In genomic region chr2L:13203437-13204137, dm6 we compare ENCODE assay signal across 5 fruit fly cellular contexts.
TF ChIP-seq lines count a peak whose summit lies in the region.

Pect (plus strand) TSS chr2L:13203762.

- TF ChIP-seq CTCF in whole organism, embryonic (GFP tag; optimal IDR thresholded peaks at IDR 0.05; lab: Kevin White, UChicago) = no peak

TF ChIP-seq in whole organism, adult, 20 proteins besides CTCF, POLR2A, EP300 and RAD21:
- TF ChIP-seq CG1620 (GFP tag; optimal IDR thresholded peaks at IDR 0.05; lab: Kevin White, UChicago) = peak; percentile 37
- TF ChIP-seq kay (GFP tag; lab: Kevin White, UChicago; ENCODE audit: borderline replicate concordance) = no peak
- no peak for TF ChIP-seq toe (GFP tag; optimal IDR thresholded peaks at IDR 0.05; lab: Kevin White, UChicago)
- TF ChIP-seq ovo (GFP tag; optimal IDR thresholded peaks at IDR 0.05; lab: Kevin White, UChicago) = no peak
- no peak for TF ChIP-seq Hr96 (GFP tag; optimal IDR thresholded peaks at IDR 0.05; lab: Kevin White, UChicago)
- peak; percentile 37 for TF ChIP-seq CG11617 (GFP tag; optimal IDR thresholded peaks at IDR 0.05; lab: Kevin White, UChicago)
- TF ChIP-seq CG7101 (tag; optimal IDR thresholded peaks at IDR 0.05; lab: Kevin White, UChicago) = peak; percentile 81
- peak; percentile 93 for TF ChIP-seq Mnt (GFP tag; optimal IDR thresholded peaks at IDR 0.05; lab: Kevin White, UChicago)
- no peak for TF ChIP-seq pad (GFP tag; optimal IDR thresholded peaks at IDR 0.05; lab: Kevin White, UChicago)
- TF ChIP-seq CG12768 (GFP tag; optimal IDR thresholded peaks at IDR 0.05; lab: Kevin White, UChicago) = peak; percentile 43
- peak; percentile 12 for TF ChIP-seq bab1 (GFP tag; optimal IDR thresholded peaks at IDR 0.05; lab: Kevin White, UChicago)
- TF ChIP-seq CG14711 (tag; optimal IDR thresholded peaks at IDR 0.05; lab: Kevin White, UChicago) = no peak
- TF ChIP-seq cic (GFP tag; optimal IDR thresholded peaks at IDR 0.05; lab: Kevin White, UChicago) = peak; percentile 93
- peak; percentile 74 for TF ChIP-seq CG33017 (tag; optimal IDR thresholded peaks at IDR 0.05; lab: Kevin White, UChicago)
- TF ChIP-seq Clk (GFP tag; optimal IDR thresholded peaks at IDR 0.05; lab: Kevin White, UChicago) = no peak
- TF ChIP-seq Crg-1 (GFP tag; optimal IDR thresholded peaks at IDR 0.05; lab: Kevin White, UChicago) = peak; percentile 35
- TF ChIP-seq tj (GFP tag; optimal IDR thresholded peaks at IDR 0.05; lab: Kevin White, UChicago) = peak; percentile 44

TF ChIP-seq in whole organism, embryonic, 481 proteins besides CTCF, POLR2A, EP300 and RAD21 (continues in another document):
- TF ChIP-seq org-1 (GFP tag; optimal IDR thresholded peaks at IDR 0.05; lab: Kevin White, UChicago) (no peak), CG34422 (GFP tag; IDR thresholded peaks at IDR 0.05; lab: Robert Waterston, UW) (peak; percentile 15; the same call in 1 of the 3 replicates), lov (optimal IDR thresholded peaks at IDR 0.05; lab: Kevin White, UChicago) (no peak), lov (GFP tag; IDR thresholded peaks at IDR 0.05; lab: Robert Waterston, UW) (peak; percentile 29; the same call in 1 of the 3 replicates), HHEX (GFP tag; optimal IDR thresholded peaks at IDR 0.05; lab: Kevin White, UChicago) (no peak), dati (GFP tag; IDR thresholded peaks at IDR 0.05; lab: Robert Waterston, UW) (no peak), Max (GFP tag; optimal IDR thresholded peaks at IDR 0.05; lab: Kevin White, UChicago) (no peak), Drgx (GFP tag; IDR thresholded peaks at IDR 0.05; lab: Robert Waterston, UW) (0 out of 2 replicates have a peak, but pooled peaks have one; percentile 9), dimm (GFP tag; IDR thresholded peaks at IDR 0.05; lab: Robert Waterston, UW) (no peak), salm (tag; optimal IDR thresholded peaks at IDR 0.05; lab: Kevin White, UChicago) (no peak), pum (GFP tag; optimal IDR thresholded peaks at IDR 0.05; lab: Kevin White, UChicago) (no peak), Hsf (GFP tag; optimal IDR thresholded peaks at IDR 0.05; lab: Kevin White, UChicago) (no peak), NK7.1 (GFP tag; optimal IDR thresholded peaks at IDR 0.05; lab: Kevin White, UChicago) (no peak), trh (GFP tag; optimal IDR thresholded peaks at IDR 0.05; lab: Kevin White, UChicago) (no peak), HLH3B (GFP tag; IDR thresholded peaks at IDR 0.05; lab: Robert Waterston, UW) (no peak; the same call in 1 of the 2 replicates), CG12104 (GFP tag; optimal IDR thresholded peaks at IDR 0.05; lab: Kevin White, UChicago) (peak; percentile 8), ssp (GFP tag; IDR thresholded peaks at IDR 0.05; lab: Robert Waterston, UW) (no peak), pzg (GFP tag; optimal IDR thresholded peaks at IDR 0.05; lab: Kevin White, UChicago) (peak; percentile 58), sob (GFP tag; IDR thresholded peaks at IDR 0.05; lab: Robert Waterston, UW) (peak; percentile 55; the same call in 1 of the 2 replicates)

TF ChIP-seq in whole organism, prepupa, 60 proteins besides CTCF, POLR2A, EP300 and RAD21 (continues in another document):
- TF ChIP-seq Lpt (GFP tag; optimal IDR thresholded peaks at IDR 0.05; lab: Kevin White, UChicago) (no peak), Ets96B (tag; optimal IDR thresholded peaks at IDR 0.05; lab: Kevin White, UChicago) (no peak), Eip75B (GFP tag; optimal IDR thresholded peaks at IDR 0.05; lab: Kevin White, UChicago) (no peak), topi (GFP tag; optimal IDR thresholded peaks at IDR 0.05; lab: Kevin White, UChicago) (no peak), eg (GFP tag; IDR thresholded peaks at IDR 0.05; lab: Robert Waterston, UW) (peak; percentile 37; the same call in 2 of the 3 replicates), CG7368 (GFP tag; optimal IDR thresholded peaks at IDR 0.05; lab: Kevin White, UChicago) (no peak), Smox (GFP tag; optimal IDR thresholded peaks at IDR 0.05; lab: Kevin White, UChicago) (no peak), cyc (GFP tag; optimal IDR thresholded peaks at IDR 0.05; lab: Kevin White, UChicago) (no peak), lz (GFP tag; optimal IDR thresholded peaks at IDR 0.05; lab: Kevin White, UChicago) (peak; percentile 31), Hr39 (GFP tag; optimal IDR thresholded peaks at IDR 0.05; lab: Kevin White, UChicago) (no peak), CG16779 (tag; optimal IDR thresholded peaks at IDR 0.05; lab: Kevin White, UChicago) (no peak), salr (GFP tag; optimal IDR thresholded peaks at IDR 0.05; lab: Kevin White, UChicago) (no peak), OdsH (GFP tag; optimal IDR thresholded peaks at IDR 0.05; lab: Kevin White, UChicago) (no peak), fkh (GFP tag; optimal IDR thresholded peaks at IDR 0.05; lab: Kevin White, UChicago) (peak; percentile 54), Eip93F (GFP tag; optimal IDR thresholded peaks at IDR 0.05; lab: Kevin White, UChicago) (no peak), CG10631 (GFP tag; optimal IDR thresholded peaks at IDR 0.05; lab: Kevin White, UChicago) (no peak), CG6808 (GFP tag; optimal IDR thresholded peaks at IDR 0.05; lab: Kevin White, UChicago) (no peak), CG31627 (GFP tag; optimal IDR thresholded peaks at IDR 0.05; lab: Kevin White, UChicago) (no peak), CG3032 (tag; optimal IDR thresholded peaks at IDR 0.05; lab: Kevin White, UChicago) (peak; percentile 68), vri (GFP tag; optimal IDR thresholded peaks at IDR 0.05; lab: Kevin White, UChicago) (no peak), CG9139 (GFP tag; optimal IDR thresholded peaks at IDR 0.05; lab: Kevin White, UChicago) (no peak)

TF ChIP-seq in whole organism, pupa, 21 proteins besides CTCF, POLR2A, EP300 and RAD21:
- TF ChIP-seq CG15710 (tag; optimal IDR thresholded peaks at IDR 0.05; lab: Kevin White, UChicago) (peak; percentile 28), CG34367 (tag; optimal IDR thresholded peaks at IDR 0.05; lab: Kevin White, UChicago) (no peak), CG12605 (GFP tag; IDR thresholded peaks at IDR 0.05; lab: Robert Waterston, UW) (peak; percentile 62), EcR (GFP tag; optimal IDR thresholded peaks at IDR 0.05; lab: Kevin White, UChicago) (peak; percentile 52), gl (tag; optimal IDR thresholded peaks at IDR 0.05; lab: Kevin White, UChicago) (peak; percentile 7), fd96Ca (GFP tag; IDR thresholded peaks at IDR 0.05; lab: Robert Waterston, UW) (peak; percentile 38; the same call in 1 of the 3 replicates), Ets98B (GFP tag; IDR thresholded peaks at IDR 0.05; lab: Robert Waterston, UW) (peak; percentile 54; the same call in 1 of the 2 replicates), CG8159 (tag; optimal IDR thresholded peaks at IDR 0.05; lab: Kevin White, UChicago) (no peak)

TF ChIP-seq in whole organism, wandering third instar larva, 38 proteins besides CTCF, POLR2A, EP300 and RAD21:
- TF ChIP-seq Dif (GFP tag; optimal IDR thresholded peaks at IDR 0.05; lab: Kevin White, UChicago; ENCODE audit: partially characterized antibody) (peak; percentile 51), dmrt93B (GFP tag; optimal IDR thresholded peaks at IDR 0.05; lab: Kevin White, UChicago) (no peak), Sp1 (GFP tag; optimal IDR thresholded peaks at IDR 0.05; lab: Kevin White, UChicago) (peak; percentile 30), dl (GFP tag; optimal IDR thresholded peaks at IDR 0.05; lab: Kevin White, UChicago; ENCODE audit: insufficient read depth in 1 of 2, partially characterized antibody in 2 of 2) (peak in 1 of 2 experiments; percentile 17), Rel (GFP tag; optimal IDR thresholded peaks at IDR 0.05; lab: Kevin White, UChicago) (no peak), Rel (tag; optimal IDR thresholded peaks at IDR 0.05; lab: Kevin White, UChicago) (peak; percentile 53), rgr (GFP tag; optimal IDR thresholded peaks at IDR 0.05; lab: Kevin White, UChicago) (no peak), h (GFP tag; optimal IDR thresholded peaks at IDR 0.05; lab: Kevin White, UChicago) (peak; percentile 47), psq (GFP tag; optimal IDR thresholded peaks at IDR 0.05; lab: Kevin White, UChicago) (peak; percentile 43)
